Fruit fly (Drosophila melanogaster): ENCODE results near the gene CG6171.

dm6 chr3R:15342926-15343685, 20.6 kb downstream of the CG6171 start, which contains the start of gene Nagk:
- TF ChIP-seq CG8478 (optimal IDR thresholded peaks at IDR 0.05) (no peak), CTCF (optimal IDR thresholded peaks at IDR 0.05) (no peak)

Data from S2 (cell line).